Worm (Caenorhabditis elegans) whole organism, L4 larva: ENCODE measurements around the gene cyp-25A2.

ENCODE experiments used
- aly-2 ChIP-seq: sonication (generic microtip); optimal IDR thresholded peaks from 2 replicates; lab custom pipeline; 2018; ENCODE audit warnings: missing biosample characterization, missing genetic modification characterization
- ces-1 ChIP-seq: fragments of 150-350 bp; sonication (generic microtip); optimal IDR thresholded peaks from 4 replicates; lab custom pipeline; 2014; ENCODE audit warnings: missing biosample characterization, missing genetic modification reagents, missing genetic modification characterization
- daf-12 ChIP-seq: fragments of 150-350 bp; optimal IDR thresholded peaks from 2 replicates; lab custom pipeline; 2014; ENCODE audit warnings: missing biosample characterization, missing genetic modification reagents, missing genetic modification characterization
- dpl-1 ChIP-seq: fragments of 150-350 bp; optimal IDR thresholded peaks from 2 replicates; lab custom pipeline; 2014; ENCODE audit warnings: missing biosample characterization, missing genetic modification reagents, missing genetic modification characterization
- lin-15B ChIP-seq: fragments of 150-350 bp; sonication (generic microtip); optimal IDR thresholded peaks from 3 replicates; lab custom pipeline; 2014; ENCODE audit warnings: missing biosample characterization, missing genetic modification characterization
- madf-5 ChIP-seq, 2 experiments: fragments of 200-800 bp; sonication (Bioruptor generic); IDR thresholded peaks; 2 replicates each; pipeline ENCODE4 v1.3.6; 2022; ENCODE audit warnings: missing compliant biosample characterization in 2 of 2, missing genetic modification characterization in 2 of 2
- mxl-2 ChIP-seq: fragments of 200-800 bp; sonication (Bioruptor generic); conservative IDR thresholded peaks from 2 replicates; pipeline ENCODE4 v1.3.6; 2022; ENCODE audit warnings: missing genetic modification reagents, missing genetic modification characterization, missing compliant biosample characterization
- skn-1 ChIP-seq: fragments of 150-350 bp; optimal IDR thresholded peaks from 2 replicates; lab custom pipeline; 2014; ENCODE audit warnings: missing biosample characterization, missing genetic modification characterization
- tag-97 ChIP-seq: fragments of 200-800 bp; sonication (Bioruptor generic); IDR thresholded peaks from 2 replicates; pipeline ENCODE4 v1.3.6; 2022; ENCODE audit warnings: missing genetic modification characterization, missing compliant biosample characterization

- TF ChIP-seq lin-15B = no peak
- no peak for TF ChIP-seq madf-5 (GFP tag; IDR thresholded peaks at IDR 0.05; lab: Robert Waterston, UW)
- no peak for TF ChIP-seq aly-2 (tag; lab: Kevin White, UChicago)
- no peak for TF ChIP-seq dpl-1 (GFP tag; lab: Kevin White, UChicago)
- TF ChIP-seq skn-1 (tag; lab: Kevin White, UChicago) = no peak
- no peak for TF ChIP-seq daf-12 (tag; lab: Kevin White, UChicago)
- no peak for TF ChIP-seq mxl-2 (GFP tag; lab: Robert Waterston, UW)
- no peak for TF ChIP-seq ces-1 (GFP tag; lab: Kevin White, UChicago)
- TF ChIP-seq tag-97 (GFP tag; lab: Robert Waterston, UW) = no peak
Measured at ce11 chrIII:3806883-3807282, 28.1 kb upstream of the cyp-25A2 start.
